Worm (Caenorhabditis elegans): ENCODE results near the gene rol-3.

DNA sequence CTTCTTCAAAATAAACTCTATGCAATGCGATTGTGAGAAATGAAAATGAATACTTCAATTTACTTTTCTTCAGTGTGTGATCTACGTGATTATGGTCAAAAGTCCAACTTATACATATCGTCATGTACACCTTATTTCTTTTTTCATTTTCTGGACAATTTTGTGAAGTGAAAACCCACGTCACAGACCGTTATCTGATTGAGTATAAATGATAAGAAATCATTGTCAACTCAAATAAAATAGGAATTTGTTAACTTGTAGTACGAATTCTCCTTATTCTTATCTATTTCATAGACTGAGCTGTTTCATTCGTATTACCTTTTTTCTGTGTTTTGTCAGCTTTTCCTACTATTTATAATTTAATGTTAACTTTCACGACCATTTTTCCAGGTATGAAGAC lies 33.8 kb upstream of the rol-3 start, which contains the start of gene asp-5:
- no peak for TF ChIP-seq blmp-1 (tag; optimal IDR thresholded peaks at IDR 0.05)
- TF ChIP-seq nhr-28 (tag; optimal IDR thresholded peaks at IDR 0.05): no peak

Measured in whole organism, mixed stage, embryonic.